Worm (Caenorhabditis elegans): ENCODE data around the gene T08D10.5.

DNA sequence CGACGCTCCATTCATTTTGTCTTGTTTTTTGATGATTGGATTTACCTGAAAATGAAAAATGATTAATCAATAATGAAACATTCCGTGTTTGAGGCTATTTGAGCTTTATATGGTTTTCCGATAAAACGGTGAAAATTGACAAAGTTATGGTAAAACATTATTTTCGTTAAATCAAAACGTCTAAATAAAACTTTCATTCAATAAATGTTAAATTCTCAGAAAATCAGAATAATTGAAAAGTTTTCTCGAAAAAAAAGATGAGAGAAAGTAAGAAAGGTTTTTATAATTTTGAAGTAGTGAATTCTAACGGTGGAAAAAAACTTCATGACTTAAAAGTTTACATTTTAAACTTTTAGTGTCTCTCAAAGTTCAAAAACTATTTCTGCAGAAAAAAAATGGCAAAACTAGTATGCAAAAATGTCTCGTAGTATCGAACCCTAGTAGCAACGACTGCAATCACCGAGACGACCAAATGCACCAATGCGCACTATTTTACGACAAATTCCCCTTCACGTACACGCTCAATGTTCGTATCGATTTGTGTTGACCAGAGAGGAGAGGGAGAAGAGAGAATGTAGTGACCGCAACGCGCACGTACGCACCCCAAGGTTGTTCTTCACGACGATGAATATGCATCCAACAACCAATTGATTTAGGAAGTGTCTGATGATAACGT lies 10.4 kb upstream of the T08D10.5 start, which contains the start of gene nfya-1:
- TF ChIP-seq nhr-237 (tag; optimal IDR thresholded peaks at IDR 0.05) (no peak), hmg-11 (tag; optimal IDR thresholded peaks at IDR 0.05) (peak; percentile 81)

All from whole organism, L3 larva.